Fruit fly (Drosophila melanogaster) whole organism, embryonic: ENCODE results near the gene Pak.

Experiments used
- CG11093 ChIP-seq: fragments of 200-800 bp; sonication (Bioruptor generic); IDR thresholded peaks from 3 replicates; pipeline ENCODE4 v1.3.6; 2022; ENCODE audit warnings: missing biosample characterization, missing genetic modification characterization
- CG11695 ChIP-seq: fragments of 200-800 bp; sonication (Bioruptor generic); IDR thresholded peaks from 3 replicates; pipeline ENCODE4 v1.3.6; 2022; ENCODE audit warnings: missing biosample characterization, missing genetic modification characterization
- CG12155 ChIP-seq: fragments of 200-800 bp; sonication (Bioruptor generic); optimal IDR thresholded peaks from 3 replicates; lab custom pipeline; 2016; ENCODE audit warnings: missing biosample characterization, missing genetic modification characterization
- CG12299 ChIP-seq: fragments of 200-800 bp; sonication (Bioruptor generic); optimal IDR thresholded peaks from 2 replicates; lab custom pipeline; 2018; ENCODE audit warnings: missing biosample characterization, mild to moderate bottlenecking, missing genetic modification characterization
- CG13424 ChIP-seq: fragments of 200-800 bp; sonication (Bioruptor generic); optimal IDR thresholded peaks from 2 replicates; lab custom pipeline; 2019; ENCODE audit warnings: missing biosample characterization, mild to moderate bottlenecking, missing genetic modification characterization, moderate library complexity
- CG15011 ChIP-seq: fragments of 200-800 bp; sonication (Bioruptor generic); optimal IDR thresholded peaks from 3 replicates; lab custom pipeline; 2018; ENCODE audit warnings: missing biosample characterization, mild to moderate bottlenecking, missing genetic modification characterization
- CG17186 ChIP-seq: fragments of 200-800 bp; sonication (Bioruptor generic); optimal IDR thresholded peaks from 3 replicates; lab custom pipeline; 2017; ENCODE audit warnings: missing biosample characterization, missing genetic modification reagents, missing genetic modification characterization
- CG17612 ChIP-seq: fragments of 200-800 bp; sonication (Bioruptor generic); IDR thresholded peaks from 2 replicates; pipeline ENCODE4 v1.3.6; 2022; ENCODE audit warnings: missing biosample characterization, missing genetic modification characterization
- CG18476 ChIP-seq: fragments of 200-800 bp; sonication (Bioruptor generic); optimal IDR thresholded peaks from 2 replicates; lab custom pipeline; 2016; ENCODE audit warnings: missing biosample characterization, mild to moderate bottlenecking, missing genetic modification characterization
- CG2199 ChIP-seq: fragments of 200-800 bp; sonication (Bioruptor generic); IDR thresholded peaks from 3 replicates; pipeline ENCODE4 v1.3.6; 2022; ENCODE audit warnings: missing biosample characterization, missing genetic modification characterization
- CG3407 ChIP-seq: fragments of 200-800 bp; sonication (Bioruptor generic); optimal IDR thresholded peaks from 2 replicates; lab custom pipeline; 2018; ENCODE audit warnings: missing biosample characterization, mild to moderate bottlenecking, missing genetic modification characterization
- CG4404 ChIP-seq: fragments of 200-800 bp; sonication (Bioruptor generic); IDR thresholded peaks from 2 replicates; pipeline ENCODE4 v1.3.6; 2022; ENCODE audit warnings: missing biosample characterization, missing genetic modification characterization
- CG4707 ChIP-seq: fragments of 200-800 bp; sonication (Bioruptor generic); optimal IDR thresholded peaks from 2 replicates; lab custom pipeline; 2018; ENCODE audit warnings: missing biosample characterization, mild to moderate bottlenecking, missing genetic modification characterization, moderate library complexity
- CG6791 ChIP-seq: fragments of 200-800 bp; sonication (Bioruptor generic); IDR thresholded peaks from 3 replicates; pipeline ENCODE4 v1.3.6; 2022; ENCODE audit warnings: missing biosample characterization, missing genetic modification characterization; ENCODE audit not compliant: partially characterized antibody
- CG7271 ChIP-seq: fragments of 200-800 bp; sonication (Bioruptor generic); optimal IDR thresholded peaks from 2 replicates; lab custom pipeline; 2018; ENCODE audit warnings: missing biosample characterization, mild to moderate bottlenecking, missing genetic modification characterization, moderate library complexity
- CG7745 ChIP-seq: fragments of 200-800 bp; sonication (Bioruptor generic); optimal IDR thresholded peaks from 2 replicates; lab custom pipeline; 2018; ENCODE audit warnings: missing biosample characterization, mild to moderate bottlenecking, missing genetic modification characterization, moderate library complexity
- CG7839 ChIP-seq: fragments of 200-800 bp; sonication (Bioruptor generic); optimal IDR thresholded peaks from 3 replicates; lab custom pipeline; 2018; ENCODE audit warnings: missing biosample characterization, mild to moderate bottlenecking, missing genetic modification characterization, moderate library complexity
- CG8281 ChIP-seq: fragments of 200-800 bp; sonication (Bioruptor generic); optimal IDR thresholded peaks from 2 replicates; lab custom pipeline; 2018; ENCODE audit warnings: missing biosample characterization, mild to moderate bottlenecking, missing genetic modification characterization, moderate library complexity
- CG9817 ChIP-seq: fragments of 200-800 bp; sonication (Bioruptor generic); optimal IDR thresholded peaks from 2 replicates; lab custom pipeline; 2018; ENCODE audit warnings: missing biosample characterization, mild to moderate bottlenecking, missing genetic modification characterization, moderate library complexity
- Dp ChIP-seq: fragments of 200-800 bp; sonication (Bioruptor generic); optimal IDR thresholded peaks from 2 replicates; lab custom pipeline; 2018; ENCODE audit warnings: missing biosample characterization, mild to moderate bottlenecking, missing genetic modification characterization, moderate library complexity
- Dref ChIP-seq: fragments of 200-800 bp; sonication (Bioruptor generic); IDR thresholded peaks from 2 replicates; pipeline ENCODE4 v1.3.6; 2022; ENCODE audit warnings: missing biosample characterization, missing genetic modification characterization
- Drgx ChIP-seq: fragments of 200-800 bp; sonication (Bioruptor generic); IDR thresholded peaks from 2 replicates; pipeline ENCODE4 v1.3.6; 2022; ENCODE audit warnings: missing biosample characterization, missing genetic modification characterization
- Gsc ChIP-seq: fragments of 200-800 bp; sonication (Bioruptor generic); IDR thresholded peaks from 2 replicates; pipeline ENCODE4 v1.3.6; 2022; ENCODE audit warnings: missing biosample characterization, missing genetic modification characterization
- H2.0 ChIP-seq: fragments of 200-800 bp; sonication (Bioruptor generic); IDR thresholded peaks from 2 replicates; pipeline ENCODE4 v1.3.6; 2022; ENCODE audit warnings: missing biosample characterization, missing genetic modification characterization
- Hey ChIP-seq: fragments of 200-800 bp; sonication (Bioruptor generic); optimal IDR thresholded peaks from 3 replicates; lab custom pipeline; 2018; ENCODE audit warnings: missing biosample characterization, mild to moderate bottlenecking, missing genetic modification characterization
- Mes4 ChIP-seq: fragments of 200-800 bp; sonication (Bioruptor generic); optimal IDR thresholded peaks from 2 replicates; lab custom pipeline; 2016; ENCODE audit warnings: missing biosample characterization, missing genetic modification characterization
- Neu2 ChIP-seq: fragments of 200-800 bp; sonication (Bioruptor generic); optimal IDR thresholded peaks from 3 replicates; lab custom pipeline; 2016; ENCODE audit warnings: missing biosample characterization, missing genetic modification characterization, borderline replicate concordance
- Spps ChIP-seq: fragments of 200-800 bp; sonication (Bioruptor generic); optimal IDR thresholded peaks from 2 replicates; lab custom pipeline; 2018; ENCODE audit warnings: missing biosample characterization, mild to moderate bottlenecking, missing genetic modification characterization
- Trl ChIP-seq, 3 experiments: fragments of >200 bp in 2 of 3; fragments of 200-800 bp in 1 of 3; sonication (Bioruptor generic) in 1 of 3; optimal IDR thresholded peaks; 2 replicates in 1 of 3; 3 replicates in 2 of 3; lab custom pipeline; 2016 to 2017; ENCODE audit warnings: missing biosample characterization in 1 of 3, missing genetic modification characterization in 1 of 3
- cas ChIP-seq: fragments of 200-800 bp; sonication (Bioruptor generic); IDR thresholded peaks from 2 replicates; pipeline ENCODE4 v1.3.6; 2022; ENCODE audit warnings: missing biosample characterization, missing genetic modification characterization
- caup ChIP-seq: fragments of 200-800 bp; sonication (Bioruptor generic); optimal IDR thresholded peaks from 3 replicates; lab custom pipeline; 2017; ENCODE audit warnings: missing biosample characterization, mild to moderate bottlenecking, missing genetic modification characterization, moderate library complexity; ENCODE audit not compliant: severe bottlenecking
- crc ChIP-seq: fragments of 200-800 bp; sonication (Bioruptor generic); optimal IDR thresholded peaks from 2 replicates; lab custom pipeline; 2016; ENCODE audit warnings: missing biosample characterization, missing genetic modification characterization
- dan ChIP-seq: fragments of 200-800 bp; sonication (Bioruptor generic); IDR thresholded peaks from 2 replicates; pipeline ENCODE4 v1.3.6; 2022; ENCODE audit warnings: missing biosample characterization, missing genetic modification characterization
- fd3F ChIP-seq: fragments of 200-800 bp; sonication (Bioruptor generic); optimal IDR thresholded peaks from 2 replicates; lab custom pipeline; 2018; ENCODE audit warnings: missing biosample characterization, mild to moderate bottlenecking, missing genetic modification characterization, moderate library complexity
- fd96Cb ChIP-seq: fragments of 200-800 bp; sonication (Bioruptor generic); optimal IDR thresholded peaks from 2 replicates; lab custom pipeline; 2018; ENCODE audit warnings: missing biosample characterization, mild to moderate bottlenecking, missing genetic modification characterization, moderate library complexity
- gfzf ChIP-seq: fragments of 200-800 bp; sonication (Bioruptor generic); optimal IDR thresholded peaks from 2 replicates; lab custom pipeline; 2016; ENCODE audit warnings: missing biosample characterization, mild to moderate bottlenecking, missing genetic modification characterization, moderate library complexity
- ind ChIP-seq: fragments of 200-800 bp; sonication (Bioruptor generic); optimal IDR thresholded peaks from 3 replicates; lab custom pipeline; 2016; ENCODE audit warnings: missing biosample characterization, missing genetic modification characterization
- inv ChIP-seq: fragments of 200-800 bp; sonication (Bioruptor generic); IDR thresholded peaks from 2 replicates; pipeline ENCODE4 v1.3.6; 2022; ENCODE audit warnings: missing biosample characterization, missing genetic modification characterization; ENCODE audit not compliant: partially characterized antibody
- jumu ChIP-seq: fragments of 200-800 bp; sonication (Bioruptor generic); optimal IDR thresholded peaks from 3 replicates; lab custom pipeline; 2016; ENCODE audit warnings: missing biosample characterization, missing genetic modification characterization
- mam ChIP-seq: fragments of 200-800 bp; sonication (Bioruptor generic); optimal IDR thresholded peaks from 3 replicates; lab custom pipeline; 2016; ENCODE audit warnings: missing biosample characterization, missing genetic modification characterization
- mirr ChIP-seq: fragments of 200-800 bp; sonication (Bioruptor generic); optimal IDR thresholded peaks from 3 replicates; lab custom pipeline; 2018; ENCODE audit warnings: missing biosample characterization, mild to moderate bottlenecking, missing genetic modification characterization
- nmo ChIP-seq: fragments of 200-800 bp; sonication (Bioruptor generic); optimal IDR thresholded peaks from 2 replicates; lab custom pipeline; 2018; ENCODE audit warnings: missing biosample characterization, mild to moderate bottlenecking, missing genetic modification characterization, moderate library complexity
- odd ChIP-seq: fragments of 200-800 bp; sonication (Bioruptor generic); optimal IDR thresholded peaks from 2 replicates; lab custom pipeline; 2017; ENCODE audit warnings: missing biosample characterization, mild to moderate bottlenecking, missing genetic modification characterization
- psq ChIP-seq: fragments of 200-800 bp; sonication (Bioruptor generic); optimal IDR thresholded peaks from 2 replicates; lab custom pipeline; 2017; ENCODE audit warnings: missing biosample characterization, missing genetic modification characterization
- ranshi ChIP-seq: fragments of 200-800 bp; sonication (Bioruptor generic); IDR thresholded peaks from 2 replicates; pipeline ENCODE4 v1.3.6; 2022; ENCODE audit warnings: missing biosample characterization, missing genetic modification characterization
- sisA ChIP-seq: fragments of 200-800 bp; sonication (Bioruptor generic); IDR thresholded peaks from 2 replicates; pipeline ENCODE4 v1.3.6; 2022; ENCODE audit warnings: missing biosample characterization, missing genetic modification characterization
- sug ChIP-seq: fragments of 200-800 bp; optimal IDR thresholded peaks from 2 replicates; lab custom pipeline; 2019; ENCODE audit warnings: missing biosample characterization, mild to moderate bottlenecking, missing genetic modification characterization, moderate library complexity
- tin ChIP-seq: fragments of 200-800 bp; sonication (Bioruptor generic); optimal IDR thresholded peaks from 3 replicates; lab custom pipeline; 2016; ENCODE audit warnings: missing biosample characterization, missing genetic modification characterization
- tx ChIP-seq: fragments of 200-800 bp; sonication (Bioruptor generic); optimal IDR thresholded peaks from 2 replicates; lab custom pipeline; 2016; ENCODE audit warnings: missing biosample characterization, missing genetic modification characterization
- yki ChIP-seq: fragments of >200 bp; optimal IDR thresholded peaks from 3 replicates; lab custom pipeline; 2018

The Pak gene

dm6 chr3R:6368550-6369238 is 18.0 kb downstream of the Pak start, which contains the start of gene CG10286 (continued):
- TF ChIP-seq mirr (GFP tag; lab: Kevin White, UChicago) (no peak), Hey (tag; lab: Kevin White, UChicago) (no peak), odd (GFP tag; lab: Kevin White, UChicago) (no peak), Dp (GFP tag; lab: Kevin White, UChicago) (peak; percentile 22), sug (tag; lab: Kevin White, UChicago) (peak; percentile 52), CG3407 (GFP tag; lab: Kevin White, UChicago) (no peak), CG17186 (GFP tag; lab: Kevin White, UChicago) (no peak), CG13424 (tag; lab: Kevin White, UChicago) (peak; percentile 7), fd96Cb (peak; percentile 6), Neu2 (GFP tag; lab: Kevin White, UChicago) (no peak), cas (no peak), tin (GFP tag; lab: Kevin White, UChicago) (no peak), Mes4 (GFP tag; lab: Kevin White, UChicago) (no peak), CG6791 (GFP tag; lab: Robert Waterston, UW) (peak; percentile 79), CG7271 (tag; lab: Kevin White, UChicago) (no peak), CG7745 (tag; lab: Kevin White, UChicago) (no peak), ranshi (GFP tag; lab: Robert Waterston, UW) (no peak), nmo (GFP tag; lab: Kevin White, UChicago) (peak; percentile 34), mam (no peak), CG18476 (no peak), ind (GFP tag; lab: Kevin White, UChicago) (no peak), CG11695 (0 out of 3 replicates have a peak, but pooled peaks have one; percentile 8), Drgx (no peak), gfzf (peak; percentile 74), CG15011 (GFP tag; lab: Kevin White, UChicago) (no peak), caup (GFP tag; lab: Kevin White, UChicago) (no peak), H2.0 (GFP tag; lab: Robert Waterston, UW) (peak; percentile 31; the same call in 1 of the 2 replicates), inv (GFP tag; lab: Robert Waterston, UW) (peak; percentile 70), fd3F (no peak), CG4707 (GFP tag; lab: Kevin White, UChicago) (no peak), CG12299 (tag; lab: Kevin White, UChicago) (peak; percentile 46), crc (GFP tag; lab: Kevin White, UChicago) (no peak), Spps (peak; percentile 29), CG2199 (GFP tag; lab: Robert Waterston, UW) (no peak; the same call in 2 of the 3 replicates), Gsc (no peak), tx (GFP tag; lab: Kevin White, UChicago) (no peak), psq (GFP tag; lab: Kevin White, UChicago) (no peak), Dref (GFP tag; lab: Robert Waterston, UW) (peak; percentile 91), yki (lab: Kevin White, UChicago) (no peak), CG7839 (peak; percentile 53), dan (GFP tag; lab: Robert Waterston, UW) (no peak), CG8281 (tag; lab: Kevin White, UChicago) (no peak), jumu (peak; percentile 24), CG11093 (GFP tag; lab: Robert Waterston, UW) (no peak; the same call in 2 of the 3 replicates), CG4404 (no peak), CG12155 (no peak), Trl (optimal IDR thresholded peaks at IDR 0.05; lab: Kevin White, UChicago) (no peak), Trl (GFP tag; optimal IDR thresholded peaks at IDR 0.05; lab: Kevin White, UChicago) (no peak), CG9817 (tag; lab: Kevin White, UChicago) (peak; percentile 22), sisA (GFP tag; lab: Robert Waterston, UW) (no peak), CG17612 (GFP tag; lab: Robert Waterston, UW) (no peak)
